Worm (Caenorhabditis elegans) whole organism, L4 larva: ENCODE results near the gene aat-3.

Experiments
- D1046.2 ChIP-seq: fragments of 200-800 bp; sonication (Bioruptor generic); IDR thresholded peaks from 2 replicates; pipeline ENCODE4 v1.3.6; 2022; ENCODE audit warnings: missing genetic modification characterization, missing compliant biosample characterization
- F44E2.7 ChIP-seq: fragments of 200-800 bp; sonication (Bioruptor generic); IDR thresholded peaks from 2 replicates; pipeline ENCODE4 v2.1.2; 2022; ENCODE audit warnings: missing genetic modification characterization, missing compliant biosample characterization
- T20F7.1 ChIP-seq: fragments of 200-800 bp; sonication (Bioruptor generic); optimal IDR thresholded peaks from 2 replicates; lab custom pipeline; 2018; ENCODE audit warnings: mild to moderate bottlenecking, missing genetic modification characterization, missing compliant biosample characterization
- arid-1 ChIP-seq: fragments of 200-800 bp; sonication (Bioruptor generic); conservative IDR thresholded peaks from 2 replicates; pipeline ENCODE4 v1.3.6; 2022; ENCODE audit warnings: missing genetic modification reagents, missing genetic modification characterization, missing compliant biosample characterization
- attf-4 ChIP-seq: sonication (generic microtip); optimal IDR thresholded peaks from 3 replicates; lab custom pipeline; 2017; ENCODE audit warnings: missing biosample characterization, missing genetic modification characterization
- ceh-44 ChIP-seq: fragments of 200-800 bp; sonication (Bioruptor generic); IDR thresholded peaks from 2 replicates; pipeline ENCODE4 v1.3.6; 2022; ENCODE audit warnings: missing genetic modification reagents, missing genetic modification characterization, missing compliant biosample characterization
- ceh-82 ChIP-seq: sonication (generic microtip); optimal IDR thresholded peaks from 2 replicates; lab custom pipeline; 2017; ENCODE audit warnings: missing biosample characterization, missing genetic modification characterization
- ctbp-1 ChIP-seq: fragments of 200-800 bp; sonication (Bioruptor generic); IDR thresholded peaks from 2 replicates; pipeline ENCODE4 v1.3.6; 2022; ENCODE audit warnings: missing genetic modification reagents, missing genetic modification characterization, missing compliant biosample characterization
- daf-16 ChIP-seq, 3 experiments: sonication (generic microtip); optimal IDR thresholded peaks; 2 replicates each; lab custom pipeline; 2016 to 2017; ENCODE audit warnings: missing genetic modification characterization in 3 of 3, missing genetic modification reagents in 3 of 3, mild to moderate bottlenecking in 2 of 3, missing compliant biosample characterization in 2 of 3, missing biosample characterization in 1 of 3, moderate library complexity in 1 of 3
- dmd-6 ChIP-seq: fragments of 200-800 bp; sonication (Bioruptor generic); IDR thresholded peaks from 2 replicates; pipeline ENCODE4 v1.3.6; 2022; ENCODE audit warnings: missing genetic modification reagents, missing genetic modification characterization, missing compliant biosample characterization
- dve-1 ChIP-seq: sonication (generic microtip); optimal IDR thresholded peaks from 2 replicates; lab custom pipeline; 2017; ENCODE audit warnings: antibody characterized with exemption, mild to moderate bottlenecking, missing genetic modification characterization, missing compliant biosample characterization; ENCODE audit not compliant: insufficient read depth
- egl-43 ChIP-seq: fragments of 200-800 bp; sonication (Bioruptor generic); IDR thresholded peaks from 2 replicates; pipeline ENCODE4 v1.3.6; 2022; ENCODE audit warnings: missing genetic modification reagents, missing genetic modification characterization, missing compliant biosample characterization
- fos-1 ChIP-seq: fragments of 150-350 bp; optimal IDR thresholded peaks from 2 replicates; lab custom pipeline; 2014; ENCODE audit warnings: missing biosample characterization, missing genetic modification characterization
- hmg-1.1 ChIP-seq: fragments of 200-800 bp; sonication (Bioruptor generic); IDR thresholded peaks from 2 replicates; pipeline ENCODE4 v1.3.6; 2022; ENCODE audit warnings: missing genetic modification reagents, missing genetic modification characterization, missing compliant biosample characterization
- lin-1 ChIP-seq: fragments of 200-800 bp; sonication (Bioruptor generic); IDR thresholded peaks from 2 replicates; pipeline ENCODE4 v1.3.6; 2022; ENCODE audit warnings: missing genetic modification reagents, missing genetic modification characterization, missing compliant biosample characterization
- lin-13 ChIP-seq: fragments of 150-350 bp; optimal IDR thresholded peaks from 2 replicates; lab custom pipeline; 2014; ENCODE audit warnings: missing biosample characterization, missing genetic modification reagents, missing genetic modification characterization
- mdt-29 ChIP-seq: fragments of 200-800 bp; sonication (Bioruptor generic); IDR thresholded peaks from 2 replicates; pipeline ENCODE4 v1.3.6; 2022; ENCODE audit warnings: missing genetic modification reagents, missing genetic modification characterization, missing compliant biosample characterization
- mxl-2 ChIP-seq: fragments of 200-800 bp; sonication (Bioruptor generic); conservative IDR thresholded peaks from 2 replicates; pipeline ENCODE4 v1.3.6; 2022; ENCODE audit warnings: missing genetic modification reagents, missing genetic modification characterization, missing compliant biosample characterization
- nhr-102 ChIP-seq: sonication (generic microtip); optimal IDR thresholded peaks from 2 replicates; lab custom pipeline; 2016; ENCODE audit warnings: mild to moderate bottlenecking, missing genetic modification characterization, moderate library complexity, missing compliant biosample characterization
- nhr-42 ChIP-seq: fragments of 200-800 bp; sonication (Bioruptor generic); IDR thresholded peaks from 2 replicates; pipeline ENCODE4 v1.3.6; 2022; ENCODE audit warnings: missing genetic modification characterization, missing compliant biosample characterization
- nhr-76 ChIP-seq: fragments of 150-350 bp; optimal IDR thresholded peaks from 2 replicates; lab custom pipeline; 2014; ENCODE audit warnings: missing biosample characterization, missing genetic modification characterization
- pha-4 ChIP-seq, 2 experiments: fragments of 150-350 bp in 1 of 2; fragments of 200-800 bp in 1 of 2; sonication (Bioruptor generic) in 1 of 2; IDR thresholded peaks in 1 of 2; optimal IDR thresholded peaks in 1 of 2; 2 replicates each; pipeline versions ENCODE4 v1.3.6 to Lab custom; 2014 to 2022; ENCODE audit warnings: missing genetic modification characterization in 2 of 2, missing genetic modification reagents in 2 of 2, missing biosample characterization in 1 of 2, missing compliant biosample characterization in 1 of 2
- saeg-2 ChIP-seq: fragments of 200-800 bp; sonication (Bioruptor generic); IDR thresholded peaks from 2 replicates; pipeline ENCODE4 v1.3.6; 2022; ENCODE audit warnings: missing genetic modification reagents, missing genetic modification characterization, missing compliant biosample characterization
- sdz-12 ChIP-seq: fragments of 200-800 bp; sonication (Bioruptor generic); optimal IDR thresholded peaks from 2 replicates; lab custom pipeline; 2018; ENCODE audit warnings: mild to moderate bottlenecking, missing genetic modification characterization, missing compliant biosample characterization
- set-16 ChIP-seq: fragments of 200-800 bp; sonication (Bioruptor generic); IDR thresholded peaks from 2 replicates; pipeline ENCODE4 v1.3.6; 2022; ENCODE audit warnings: missing genetic modification reagents, missing genetic modification characterization, missing compliant biosample characterization
- skn-1 ChIP-seq: fragments of 150-350 bp; optimal IDR thresholded peaks from 2 replicates; lab custom pipeline; 2014; ENCODE audit warnings: missing biosample characterization, missing genetic modification characterization
- unc-62 ChIP-seq, 3 experiments: fragments of 150-350 bp in 1 of 3; sonication (generic microtip); optimal IDR thresholded peaks in 2 of 3; peaks in 1 of 3; 1 replicate in 1 of 3; 2 replicates in 2 of 3; lab custom pipeline; 2014 to 2017; ENCODE audit warnings: missing biosample characterization in 3 of 3, missing genetic modification characterization in 3 of 3, missing genetic modification reagents in 3 of 3, missing genotype in 1 of 3
- zip-11 ChIP-seq: fragments of 200-800 bp; sonication (Bioruptor generic); IDR thresholded peaks from 2 replicates; pipeline ENCODE4 v1.3.6; 2022; ENCODE audit warnings: missing genetic modification characterization, missing compliant biosample characterization
- ztf-11 ChIP-seq: fragments of 150-350 bp; optimal IDR thresholded peaks from 2 replicates; lab custom pipeline; 2014; ENCODE audit warnings: missing biosample characterization, missing genetic modification characterization
- ztf-7 ChIP-seq: fragments of 150-350 bp; optimal IDR thresholded peaks from 2 replicates; lab custom pipeline; 2014; ENCODE audit warnings: missing biosample characterization, missing genetic modification characterization

aat-3 gene

DNA sequence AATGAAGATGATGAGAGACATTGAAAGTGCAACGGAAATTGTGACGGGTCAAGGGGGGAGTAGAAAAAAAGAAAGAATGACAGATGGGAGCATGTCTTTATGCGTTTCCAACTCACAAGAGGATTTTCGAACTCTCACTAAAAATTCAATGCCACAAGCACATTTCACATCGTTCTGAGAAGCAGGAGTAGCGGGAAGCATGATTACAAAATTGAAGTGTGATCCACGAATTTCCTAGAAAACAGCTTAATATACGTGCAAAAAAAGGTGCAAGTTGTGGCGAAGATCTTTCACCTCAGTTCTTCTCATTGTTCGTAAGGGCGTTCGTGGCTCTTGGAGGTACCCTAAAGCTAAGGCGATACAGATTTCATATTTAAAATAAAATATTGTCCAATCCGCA lies 45.3 kb upstream of the aat-3 start:
- TF ChIP-seq egl-43 (GFP tag; lab: Robert Waterston, UW) (no peak), ctbp-1 (GFP tag; lab: Robert Waterston, UW) (0 out of 2 replicates have a peak, but pooled peaks have one; percentile 21)
- TF ChIP-seq, all 104 proteins: peak for 1

DNA sequence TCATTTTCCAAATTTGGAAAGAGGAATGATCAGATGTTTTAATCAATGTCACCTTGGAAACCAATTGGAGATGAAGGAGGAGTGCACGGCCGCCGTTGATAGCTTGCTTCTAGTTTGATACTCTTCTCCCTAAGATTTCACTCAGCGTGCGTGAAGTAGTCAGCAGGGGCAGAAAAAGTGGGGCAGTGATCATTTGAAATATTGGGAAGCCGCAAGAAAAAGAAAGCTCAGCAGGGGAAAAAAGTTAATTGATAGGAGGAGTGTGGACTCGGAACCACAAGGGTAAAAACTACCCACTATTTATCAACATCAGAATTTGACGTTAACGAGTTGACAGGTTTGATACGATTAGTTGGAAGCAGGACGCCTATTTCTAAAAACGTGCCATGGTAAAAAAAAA lies 43.6 kb upstream of the aat-3 start, which contains the start of gene K02E10.7:
K02E10.7 (minus strand) TSS at position 101 of the 400 bp plus-strand sequence.
- TF ChIP-seq F44E2.7 (GFP tag; lab: Robert Waterston, UW) = no peak
- no peak for TF ChIP-seq sdz-12
- TF ChIP-seq attf-4 (tag; lab: Kevin White, UChicago) = no peak
- TF ChIP-seq fos-1 (tag; lab: Kevin White, UChicago) = no peak
- no peak for TF ChIP-seq saeg-2 (GFP tag; lab: Robert Waterston, UW)
- TF ChIP-seq nhr-76 (tag; lab: Kevin White, UChicago) = no peak
- no peak for TF ChIP-seq mxl-2
- TF ChIP-seq egl-43 (GFP tag; lab: Robert Waterston, UW) = no peak
- TF ChIP-seq ztf-7 (tag; lab: Kevin White, UChicago) = no peak
- TF ChIP-seq T20F7.1 (GFP tag; lab: Kevin White, UChicago) = no peak

DNA sequence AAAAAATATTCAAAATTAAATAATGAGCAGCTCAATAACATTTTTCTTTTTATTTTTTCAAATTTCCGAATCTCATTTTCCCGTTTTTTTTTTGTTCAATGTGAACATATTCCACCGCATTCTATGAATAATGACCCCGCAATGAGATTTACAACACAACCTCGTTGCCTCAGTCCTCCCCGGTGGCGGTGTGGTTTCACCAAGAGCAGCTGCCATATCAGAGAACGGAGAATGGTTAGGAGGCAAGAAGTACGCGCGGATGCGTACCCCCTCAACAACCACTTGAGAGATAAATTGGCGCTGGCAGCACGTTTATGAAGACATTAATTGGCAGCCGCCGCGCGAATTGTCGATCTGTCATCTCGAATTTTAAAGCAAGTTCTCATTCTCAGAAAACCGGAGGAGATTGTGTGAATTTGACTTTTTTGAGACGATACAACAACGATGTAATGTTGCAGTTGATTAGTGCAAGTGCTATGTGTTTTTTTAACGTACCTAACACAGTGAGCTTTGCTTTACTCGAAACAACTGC lies 38.3 kb upstream of the aat-3 start:
- no peak for TF ChIP-seq mdt-29 (GFP tag; lab: Robert Waterston, UW)
- TF ChIP-seq unc-62 (GFP tag; optimal IDR thresholded peaks at IDR 0.05 in 1 of 2; lab: Kevin White, UChicago) = peak in 1 of 2 experiments; percentile 50
- no peak for TF ChIP-seq unc-62 (tag; optimal IDR thresholded peaks at IDR 0.05; lab: Kevin White, UChicago)
- TF ChIP-seq daf-16 (GFP tag; optimal IDR thresholded peaks at IDR 0.05; lab: Kevin White, UChicago) = no peak
- no peak for TF ChIP-seq daf-16 (tag; optimal IDR thresholded peaks at IDR 0.05; lab: Kevin White, UChicago)
- TF ChIP-seq ceh-44 = no peak

DNA sequence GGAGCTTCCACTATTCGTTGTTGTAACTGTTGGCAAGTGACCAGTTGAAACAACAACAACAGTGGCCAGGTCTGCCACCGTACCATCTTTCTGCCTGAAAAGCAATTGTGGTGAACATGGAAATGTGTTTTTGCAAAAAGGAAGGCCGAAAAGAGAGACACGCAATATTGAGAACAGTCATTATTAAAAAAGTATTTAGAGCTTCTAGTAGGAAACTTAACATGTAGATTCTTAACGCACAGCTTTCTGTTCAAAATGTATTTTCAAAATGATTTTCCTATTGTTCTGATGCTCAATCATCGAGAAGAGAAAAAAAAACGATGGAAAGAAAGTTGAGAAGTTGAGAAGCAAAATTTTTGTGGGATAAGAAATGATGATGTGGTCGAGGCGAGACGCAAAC lies 36.8 kb upstream of the aat-3 start, which contains the start of gene syg-1:
syg-1 (minus strand) TSS at position 101 of the 400 bp plus-strand sequence.
- TF ChIP-seq nhr-102 (tag; lab: Kevin White, UChicago) (no peak), dmd-6 (GFP tag; lab: Robert Waterston, UW) (no peak), hmg-1.1 (no peak), D1046.2 (no peak), lin-1 (GFP tag; lab: Robert Waterston, UW) (no peak), ztf-11 (no peak), lin-13 (no peak), skn-1 (tag; lab: Kevin White, UChicago) (no peak), zip-11 (no peak), dve-1 (no peak)

DNA sequence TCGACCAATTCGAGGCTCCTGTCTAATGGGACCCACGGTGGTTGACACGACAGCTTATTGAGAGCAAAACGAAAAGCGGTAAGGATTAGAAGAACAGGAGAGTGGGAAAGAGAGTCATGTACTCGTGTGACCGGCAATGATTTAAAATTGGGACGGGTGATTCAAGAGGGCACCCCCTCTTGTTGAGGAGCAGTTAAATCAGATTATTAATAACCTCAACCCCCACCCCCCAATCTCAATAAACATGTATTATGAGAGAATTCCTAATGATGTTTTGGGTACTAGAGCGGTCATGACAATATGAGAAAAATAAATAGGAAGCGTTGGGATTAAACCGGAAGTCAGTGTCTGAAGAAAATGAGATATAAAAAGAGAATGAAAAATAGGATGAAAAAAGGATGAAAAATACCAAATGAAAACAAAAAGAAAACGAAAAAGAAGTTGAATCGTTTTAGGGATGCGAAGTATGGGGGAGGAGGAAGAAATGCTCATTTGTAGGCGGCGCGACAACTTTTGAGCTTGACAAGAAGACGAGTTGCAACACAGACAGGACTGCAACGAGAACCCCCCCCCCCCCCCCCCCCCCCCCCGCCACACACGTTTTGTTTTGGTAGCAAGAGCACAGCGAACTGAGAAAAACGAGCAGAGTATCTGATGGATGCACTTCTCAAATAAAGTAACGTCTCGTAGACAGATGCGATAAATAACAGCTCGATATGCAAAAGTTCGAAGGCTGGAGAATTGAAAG lies 34.9 kb upstream of the aat-3 start:
- TF ChIP-seq pha-4 (GFP tag; IDR thresholded peaks at IDR 0.05; lab: Robert Waterston, UW) = no peak
- TF ChIP-seq pha-4 (tag; optimal IDR thresholded peaks at IDR 0.05; lab: Kevin White, UChicago) = no peak
- TF ChIP-seq arid-1 = no peak
- peak in 1 of 2 experiments; percentile 28 for TF ChIP-seq unc-62 (GFP tag; optimal IDR thresholded peaks at IDR 0.05 in 1 of 2; lab: Kevin White, UChicago)
- no peak for TF ChIP-seq unc-62 (tag; optimal IDR thresholded peaks at IDR 0.05; lab: Kevin White, UChicago)
- TF ChIP-seq nhr-102 (tag; lab: Kevin White, UChicago) = no peak
- TF ChIP-seq dve-1 = no peak
- TF ChIP-seq ceh-82 = no peak
- 0 out of 2 replicates have a peak, but pooled peaks have one; percentile 24 for TF ChIP-seq nhr-42 (GFP tag; lab: Robert Waterston, UW)
- TF ChIP-seq set-16 (GFP tag; lab: Robert Waterston, UW) = peak; percentile 56
- no peak for TF ChIP-seq sdz-12
